Worm (Caenorhabditis elegans) whole organism, L1 larva: ENCODE data around the gene str-90.

Experiments
- aly-2 ChIP-seq: fragments of 150-350 bp; optimal IDR thresholded peaks from 2 replicates; lab custom pipeline; 2014; ENCODE audit warnings: missing biosample characterization, missing genetic modification characterization
- efl-3 ChIP-seq: fragments of 200-800 bp; sonication (Bioruptor generic); optimal IDR thresholded peaks from 2 replicates; lab custom pipeline; 2018; ENCODE audit warnings: mild to moderate bottlenecking, missing genetic modification characterization, missing compliant biosample characterization
- unc-130 ChIP-seq: fragments of 150-350 bp; optimal IDR thresholded peaks from 2 replicates; lab custom pipeline; 2017; ENCODE audit warnings: missing biosample characterization, missing genetic modification characterization, inconsistent platforms
- unc-62 ChIP-seq: fragments of 150-350 bp; optimal IDR thresholded peaks from 2 replicates; lab custom pipeline; 2014; ENCODE audit warnings: missing biosample characterization, missing genetic modification reagents, missing genetic modification characterization

DNA sequence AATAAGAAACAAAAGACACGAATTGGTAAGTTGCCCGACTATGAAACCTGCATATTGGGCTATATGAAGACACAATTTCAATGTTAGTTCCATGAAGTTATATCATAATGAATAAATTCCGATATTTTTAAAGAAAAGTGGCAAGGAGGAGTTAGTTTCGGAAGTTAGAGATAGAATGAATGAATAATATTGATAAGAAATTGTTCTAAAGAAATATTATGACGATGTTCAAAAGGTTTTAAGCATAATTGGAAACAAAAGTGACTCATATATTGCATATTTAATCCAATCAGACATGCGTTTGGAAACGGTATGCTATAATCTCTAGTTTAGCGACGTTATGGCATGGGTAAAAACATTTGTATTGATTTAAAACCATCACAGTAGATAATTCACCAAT lies 33.4 kb upstream of the str-90 start, which contains the start of gene str-143:
- no peak for TF ChIP-seq unc-62 (GFP tag; lab: Kevin White, UChicago)
- no peak for TF ChIP-seq unc-130
- TF ChIP-seq aly-2 (tag; lab: Kevin White, UChicago): no peak
- no peak for TF ChIP-seq efl-3 (GFP tag; lab: Kevin White, UChicago)
